Fruit fly (Drosophila melanogaster) whole organism, embryonic: ENCODE data around the gene pyx.

ENCODE experiments used
- Ada2b ChIP-seq: fragments of 200-800 bp; sonication (Bioruptor generic); IDR thresholded peaks from 2 replicates; pipeline ENCODE4 v1.3.6; 2022; ENCODE audit warnings: missing biosample characterization, missing genetic modification characterization
- Asciz ChIP-seq: fragments of 200-800 bp; sonication (Bioruptor generic); optimal IDR thresholded peaks from 2 replicates; lab custom pipeline; 2017; ENCODE audit warnings: missing biosample characterization, mild to moderate bottlenecking, missing genetic modification characterization, missing genetic modification reagents
- CG10565 ChIP-seq: fragments of 200-800 bp; sonication (Bioruptor generic); optimal IDR thresholded peaks from 3 replicates; lab custom pipeline; 2016; ENCODE audit warnings: missing biosample characterization, mild to moderate bottlenecking, missing genetic modification characterization
- CG11456 ChIP-seq: fragments of 200-800 bp; sonication (Bioruptor generic); IDR thresholded peaks from 3 replicates; pipeline ENCODE4 v1.3.6; 2022; ENCODE audit warnings: missing biosample characterization, missing genetic modification characterization
- CG12236 ChIP-seq: fragments of 200-800 bp; sonication (Bioruptor generic); optimal IDR thresholded peaks from 2 replicates; lab custom pipeline; 2016; ENCODE audit warnings: missing biosample characterization, missing genetic modification characterization
- CG1602 ChIP-seq: fragments of 200-800 bp; sonication (Bioruptor generic); optimal IDR thresholded peaks from 3 replicates; lab custom pipeline; 2016; ENCODE audit warnings: missing biosample characterization, missing genetic modification characterization
- CG1647 ChIP-seq: fragments of 200-800 bp; sonication (Bioruptor generic); optimal IDR thresholded peaks from 3 replicates; lab custom pipeline; 2016; ENCODE audit warnings: missing biosample characterization, missing genetic modification characterization
- CG17802 ChIP-seq: fragments of 200-800 bp; sonication (Bioruptor generic); optimal IDR thresholded peaks from 2 replicates; lab custom pipeline; 2018; ENCODE audit warnings: missing biosample characterization, mild to moderate bottlenecking, missing genetic modification characterization, moderate library complexity
- CG2202 ChIP-seq: fragments of 200-800 bp; sonication (Bioruptor generic); optimal IDR thresholded peaks from 2 replicates; lab custom pipeline; 2018; ENCODE audit warnings: missing biosample characterization, mild to moderate bottlenecking, missing genetic modification characterization
- CG30020 ChIP-seq: fragments of 200-800 bp; optimal IDR thresholded peaks from 2 replicates; lab custom pipeline; 2019; ENCODE audit warnings: missing biosample characterization, mild to moderate bottlenecking, missing genetic modification characterization, moderate library complexity
- CG3281 ChIP-seq: fragments of 200-800 bp; sonication (Bioruptor generic); optimal IDR thresholded peaks from 3 replicates; lab custom pipeline; 2017; ENCODE audit warnings: missing biosample characterization, mild to moderate bottlenecking, missing genetic modification characterization
- CG4360 ChIP-seq: fragments of 200-800 bp; sonication (Bioruptor generic); IDR thresholded peaks from 2 replicates; pipeline ENCODE4 v1.3.6; 2022; ENCODE audit warnings: missing biosample characterization, missing genetic modification characterization
- CG7271 ChIP-seq: fragments of 200-800 bp; sonication (Bioruptor generic); optimal IDR thresholded peaks from 2 replicates; lab custom pipeline; 2018; ENCODE audit warnings: missing biosample characterization, mild to moderate bottlenecking, missing genetic modification characterization, moderate library complexity
- CG9797 ChIP-seq: fragments of 200-800 bp; sonication (Bioruptor generic); optimal IDR thresholded peaks from 3 replicates; lab custom pipeline; 2018; ENCODE audit warnings: missing biosample characterization, mild to moderate bottlenecking, missing genetic modification characterization
- CG9932 ChIP-seq: fragments of 200-800 bp; sonication (Bioruptor generic); IDR thresholded peaks from 2 replicates; pipeline ENCODE4 v1.3.6; 2022; ENCODE audit warnings: missing biosample characterization, missing genetic modification characterization
- Doc2 ChIP-seq: fragments of 200-800 bp; sonication (Bioruptor generic); IDR thresholded peaks from 2 replicates; pipeline ENCODE4 v1.3.6; 2022; ENCODE audit warnings: missing biosample characterization, missing genetic modification characterization
- ERR ChIP-seq: fragments of 200-800 bp; sonication (Bioruptor generic); optimal IDR thresholded peaks from 2 replicates; lab custom pipeline; 2016; ENCODE audit warnings: missing biosample characterization, missing genetic modification characterization
- Lhr ChIP-seq: fragments of 200-800 bp; sonication (Bioruptor generic); optimal IDR thresholded peaks from 3 replicates; lab custom pipeline; 2017; ENCODE audit warnings: mild to moderate bottlenecking, missing biosample characterization, missing genetic modification reagents, missing genetic modification characterization
- MESR4 ChIP-seq: fragments of 200-800 bp; sonication (Bioruptor generic); optimal IDR thresholded peaks from 2 replicates; lab custom pipeline; 2018; ENCODE audit warnings: missing biosample characterization, mild to moderate bottlenecking, missing genetic modification characterization, moderate library complexity
- Opbp ChIP-seq: fragments of 200-800 bp; sonication (Bioruptor generic); IDR thresholded peaks from 3 replicates; pipeline ENCODE4 v1.3.6; 2022; ENCODE audit warnings: missing biosample characterization, missing genetic modification characterization; ENCODE audit not compliant: partially characterized antibody
- Optix ChIP-seq: fragments of 200-800 bp; sonication (Bioruptor generic); IDR thresholded peaks from 3 replicates; pipeline ENCODE4 v1.3.6; 2022; ENCODE audit warnings: missing biosample characterization, missing genetic modification characterization
- Vsx1 ChIP-seq: fragments of 200-800 bp; sonication (Bioruptor generic); optimal IDR thresholded peaks from 2 replicates; lab custom pipeline; 2017; ENCODE audit warnings: missing biosample characterization, mild to moderate bottlenecking, missing genetic modification characterization, missing genetic modification reagents
- cg ChIP-seq: fragments of 200-800 bp; sonication (Bioruptor generic); optimal IDR thresholded peaks from 3 replicates; lab custom pipeline; 2019; ENCODE audit warnings: missing biosample characterization, mild to moderate bottlenecking, missing genetic modification characterization, moderate library complexity
- corto ChIP-seq: fragments of 200-800 bp; sonication (Bioruptor generic); optimal IDR thresholded peaks from 2 replicates; lab custom pipeline; 2016; ENCODE audit warnings: missing biosample characterization, mild to moderate bottlenecking, missing genetic modification characterization, moderate library complexity
- crol ChIP-seq: fragments of 200-800 bp; sonication (Bioruptor generic); IDR thresholded peaks from 2 replicates; pipeline ENCODE4 v1.3.6; 2022; ENCODE audit warnings: missing biosample characterization, missing genetic modification characterization
- disco-r ChIP-seq: fragments of 200-800 bp; sonication (Bioruptor generic); optimal IDR thresholded peaks from 2 replicates; lab custom pipeline; 2016; ENCODE audit warnings: missing biosample characterization, missing genetic modification characterization
- ems ChIP-seq: fragments of 200-800 bp; sonication (Bioruptor generic); optimal IDR thresholded peaks from 3 replicates; lab custom pipeline; 2016; ENCODE audit warnings: missing biosample characterization, missing genetic modification characterization
- esg ChIP-seq: fragments of 200-800 bp; sonication (Bioruptor generic); conservative IDR thresholded peaks from 2 replicates; pipeline ENCODE4 v1.3.6; 2022; ENCODE audit warnings: missing biosample characterization, missing genetic modification characterization
- eyg ChIP-seq: fragments of 200-800 bp; sonication (Bioruptor generic); optimal IDR thresholded peaks from 3 replicates; lab custom pipeline; 2016; ENCODE audit warnings: missing biosample characterization, missing genetic modification characterization
- gfzf ChIP-seq: fragments of 200-800 bp; sonication (Bioruptor generic); optimal IDR thresholded peaks from 2 replicates; lab custom pipeline; 2016; ENCODE audit warnings: missing biosample characterization, mild to moderate bottlenecking, missing genetic modification characterization, moderate library complexity
- h ChIP-seq: fragments of >200 bp; optimal IDR thresholded peaks from 2 replicates; lab custom pipeline; 2017
- ham ChIP-seq: fragments of 200-800 bp; sonication (Bioruptor generic); IDR thresholded peaks from 2 replicates; pipeline ENCODE4 v1.3.6; 2022; ENCODE audit warnings: missing biosample characterization, missing genetic modification characterization
- hth ChIP-seq: fragments of >200 bp; optimal IDR thresholded peaks from 2 replicates; lab custom pipeline; 2017; ENCODE audit warnings: inconsistent platforms
- ind ChIP-seq: fragments of 200-800 bp; sonication (Bioruptor generic); optimal IDR thresholded peaks from 3 replicates; lab custom pipeline; 2016; ENCODE audit warnings: missing biosample characterization, missing genetic modification characterization
- inv ChIP-seq: fragments of 200-800 bp; sonication (Bioruptor generic); IDR thresholded peaks from 2 replicates; pipeline ENCODE4 v1.3.6; 2022; ENCODE audit warnings: missing biosample characterization, missing genetic modification characterization; ENCODE audit not compliant: partially characterized antibody
- jing ChIP-seq: fragments of 200-800 bp; sonication (Bioruptor generic); optimal IDR thresholded peaks from 2 replicates; lab custom pipeline; 2018; ENCODE audit warnings: missing biosample characterization, mild to moderate bottlenecking, missing genetic modification characterization
- knrl ChIP-seq: fragments of 200-800 bp; sonication (Bioruptor generic); IDR thresholded peaks from 3 replicates; pipeline ENCODE4 v1.3.6; 2022; ENCODE audit warnings: missing biosample characterization, missing genetic modification characterization; ENCODE audit not compliant: partially characterized antibody
- nerfin-1 ChIP-seq: fragments of 200-800 bp; sonication (Bioruptor generic); optimal IDR thresholded peaks from 3 replicates; lab custom pipeline; 2019; ENCODE audit warnings: missing biosample characterization, mild to moderate bottlenecking, missing genetic modification characterization, moderate library complexity
- oc ChIP-seq: fragments of 200-800 bp; sonication (Bioruptor generic); optimal IDR thresholded peaks from 2 replicates; lab custom pipeline; 2018; ENCODE audit warnings: missing biosample characterization, mild to moderate bottlenecking, missing genetic modification characterization, moderate library complexity
- otp ChIP-seq: fragments of 200-800 bp; sonication (Bioruptor generic); IDR thresholded peaks from 3 replicates; pipeline ENCODE4, ENCODE4 v1.3.6; 2022; ENCODE audit warnings: missing biosample characterization, missing genetic modification characterization
- pb ChIP-seq: fragments of 200-800 bp; sonication (Bioruptor generic); optimal IDR thresholded peaks from 3 replicates; lab custom pipeline; 2016; ENCODE audit warnings: missing biosample characterization, missing genetic modification characterization
- pnt ChIP-seq: fragments of 200-800 bp; sonication (Bioruptor generic); optimal IDR thresholded peaks from 3 replicates; lab custom pipeline; 2016; ENCODE audit warnings: missing biosample characterization, missing genetic modification characterization
- psq ChIP-seq: fragments of 200-800 bp; sonication (Bioruptor generic); optimal IDR thresholded peaks from 2 replicates; lab custom pipeline; 2017; ENCODE audit warnings: missing biosample characterization, missing genetic modification characterization
- sd ChIP-seq: fragments of 200-800 bp; sonication (Bioruptor generic); optimal IDR thresholded peaks from 3 replicates; lab custom pipeline; 2018; ENCODE audit warnings: missing biosample characterization, mild to moderate bottlenecking, missing genetic modification characterization, moderate library complexity
- seq ChIP-seq: fragments of 200-800 bp; sonication (Bioruptor generic); IDR thresholded peaks from 2 replicates; pipeline ENCODE4 v1.3.6; 2022; ENCODE audit warnings: missing biosample characterization, missing genetic modification characterization
- ssp ChIP-seq: fragments of 200-800 bp; sonication (Bioruptor generic); IDR thresholded peaks from 2 replicates; pipeline ENCODE4 v1.3.6; 2022; ENCODE audit warnings: missing biosample characterization, missing genetic modification characterization
- tio ChIP-seq: fragments of 200-800 bp; sonication (Bioruptor generic); optimal IDR thresholded peaks from 2 replicates; lab custom pipeline; 2017; ENCODE audit warnings: missing biosample characterization, missing genetic modification characterization, inconsistent platforms
- zen ChIP-seq: fragments of 200-800 bp; sonication (Bioruptor generic); optimal IDR thresholded peaks from 3 replicates; lab custom pipeline; 2018; ENCODE audit warnings: missing biosample characterization, mild to moderate bottlenecking, missing genetic modification characterization, moderate library complexity
- zen2 ChIP-seq: fragments of 200-800 bp; sonication (Bioruptor generic); IDR thresholded peaks from 3 replicates; pipeline ENCODE4 v1.3.6; 2022; ENCODE audit warnings: missing biosample characterization, missing genetic modification characterization; ENCODE audit not compliant: partially characterized antibody

pyx gene

dm6 chr3L:223019-223902 lies at the start of gene pyx, which contains the start of gene CG33229 (continued):
- no peak for TF ChIP-seq knrl (GFP tag; lab: Robert Waterston, UW)
- TF ChIP-seq CG1602 (GFP tag; lab: Kevin White, UChicago) = peak; percentile 86
- peak; percentile 20 for TF ChIP-seq CG9797 (GFP tag; lab: Kevin White, UChicago)
- peak; percentile 72 for TF ChIP-seq oc
- TF ChIP-seq otp = no peak
- TF ChIP-seq ham (GFP tag; lab: Robert Waterston, UW) = peak; percentile 18; the same call in 1 of the 2 replicates
- TF ChIP-seq corto (GFP tag; lab: Kevin White, UChicago) = no peak
- peak; percentile 12 for TF ChIP-seq CG2202 (tag; lab: Kevin White, UChicago)
- TF ChIP-seq Doc2 (GFP tag; lab: Robert Waterston, UW) = 0 out of 2 replicates have a peak, but pooled peaks have one; percentile 45
- peak; percentile 75 for TF ChIP-seq disco-r (GFP tag; lab: Kevin White, UChicago)
- peak; percentile 92 for TF ChIP-seq CG11456 (GFP tag; lab: Robert Waterston, UW)
- no peak for TF ChIP-seq jing (GFP tag; lab: Kevin White, UChicago)
- peak; percentile 62 for TF ChIP-seq nerfin-1 (tag; lab: Kevin White, UChicago)
- TF ChIP-seq ssp (GFP tag; lab: Robert Waterston, UW) = peak; percentile 80
- TF ChIP-seq CG3281 = peak; percentile 81
- TF ChIP-seq crol = 0 out of 2 replicates have a peak, but pooled peaks have one; percentile 6
- TF ChIP-seq CG30020 = peak; percentile 59
- no peak for TF ChIP-seq zen2 (GFP tag; lab: Robert Waterston, UW)
- TF ChIP-seq psq (GFP tag; lab: Kevin White, UChicago) = peak; percentile 50
- peak; percentile 48 for TF ChIP-seq eyg (GFP tag; lab: Kevin White, UChicago)
- peak; percentile 71 for TF ChIP-seq Optix (GFP tag; lab: Robert Waterston, UW)
- no peak for TF ChIP-seq CG7271 (tag; lab: Kevin White, UChicago)
- TF ChIP-seq esg (GFP tag; lab: Robert Waterston, UW) = peak; percentile 77; the same call in 1 of the 2 replicates
- peak; percentile 94 for TF ChIP-seq CG9932 (GFP tag; lab: Robert Waterston, UW)
- TF ChIP-seq zen (tag; lab: Kevin White, UChicago) = peak; percentile 77
- TF ChIP-seq CG12236 (GFP tag; lab: Kevin White, UChicago) = no peak
- peak; percentile 71 for TF ChIP-seq Ada2b (GFP tag; lab: Robert Waterston, UW)
- peak; percentile 89 for TF ChIP-seq ind (GFP tag; lab: Kevin White, UChicago)
- TF ChIP-seq ems = peak; percentile 77
- no peak for TF ChIP-seq ERR (GFP tag; lab: Kevin White, UChicago)
- peak; percentile 44 for TF ChIP-seq pb (GFP tag; lab: Kevin White, UChicago)
- TF ChIP-seq hth (lab: Kevin White, UChicago) = no peak
- TF ChIP-seq gfzf (GFP tag; lab: Kevin White, UChicago) = peak; percentile 77
- peak; percentile 89 for TF ChIP-seq CG1647 (GFP tag; lab: Kevin White, UChicago)
- TF ChIP-seq inv (GFP tag; lab: Robert Waterston, UW) = no peak
- TF ChIP-seq Opbp (GFP tag; lab: Robert Waterston, UW) = no peak
- TF ChIP-seq CG17802 (tag; lab: Kevin White, UChicago) = peak; percentile 35
- no peak for TF ChIP-seq CG4360 (GFP tag; lab: Robert Waterston, UW)
- TF ChIP-seq Vsx1 (GFP tag; lab: Kevin White, UChicago) = no peak
- TF ChIP-seq pnt (GFP tag; lab: Kevin White, UChicago) = peak; percentile 67
- peak; percentile 90 for TF ChIP-seq tio (GFP tag; lab: Kevin White, UChicago)
- no peak for TF ChIP-seq cg (GFP tag; lab: Kevin White, UChicago)
- TF ChIP-seq h (lab: Kevin White, UChicago) = no peak
- TF ChIP-seq MESR4 (GFP tag; lab: Kevin White, UChicago) = no peak
- peak; percentile 71; the same call in 1 of the 2 replicates for TF ChIP-seq seq (GFP tag; lab: Robert Waterston, UW)
- TF ChIP-seq Lhr = peak; percentile 31
- TF ChIP-seq sd = peak; percentile 31
- TF ChIP-seq CG10565 (GFP tag; lab: Kevin White, UChicago) = peak; percentile 32
- TF ChIP-seq Asciz = peak; percentile 64
